Fruit fly (Drosophila melanogaster): ENCODE results near the gene CG34277.

CG34277 gene

dm6 chr3R:5355135-5355493, 14.2 kb upstream of the CG34277 start:
- TF ChIP-seq Sox14 (GFP tag; optimal IDR thresholded peaks at IDR 0.05) (no peak), Ets96B (tag; optimal IDR thresholded peaks at IDR 0.05) (no peak), Met (GFP tag; optimal IDR thresholded peaks at IDR 0.05) (no peak), CG7368 (GFP tag; optimal IDR thresholded peaks at IDR 0.05) (no peak), pdm3 (GFP tag; optimal IDR thresholded peaks at IDR 0.05) (no peak), Ets21C (GFP tag; optimal IDR thresholded peaks at IDR 0.05) (no peak), CG6854 (GFP tag; optimal IDR thresholded peaks at IDR 0.05) (no peak), Eip75B (GFP tag; optimal IDR thresholded peaks at IDR 0.05) (no peak), CG15336 (GFP tag; IDR thresholded peaks at IDR 0.05) (no peak), cyc (GFP tag; optimal IDR thresholded peaks at IDR 0.05) (no peak), lz (GFP tag; optimal IDR thresholded peaks at IDR 0.05) (no peak), CG3919 (GFP tag; optimal IDR thresholded peaks at IDR 0.05) (no peak), Smox (GFP tag; optimal IDR thresholded peaks at IDR 0.05) (no peak)

dm6 chr3R:5357935-5358414, 11.4 kb upstream of the CG34277 start, which contains the start of gene Prosbeta7:
Prosbeta7 (minus strand) TSS chr3R:5358364.
- TF ChIP-seq CG1621 (tag; optimal IDR thresholded peaks at IDR 0.05): peak; percentile 45
- no peak for TF ChIP-seq Ets96B (tag; optimal IDR thresholded peaks at IDR 0.05)
- TF ChIP-seq CG8319 (GFP tag; optimal IDR thresholded peaks at IDR 0.05): no peak
- peak; percentile 27 for TF ChIP-seq Eip78C (GFP tag)
- no peak for TF ChIP-seq ss (GFP tag; optimal IDR thresholded peaks at IDR 0.05)
- TF ChIP-seq CG10631 (GFP tag; optimal IDR thresholded peaks at IDR 0.05): no peak
- TF ChIP-seq Sox14 (GFP tag; optimal IDR thresholded peaks at IDR 0.05): peak; percentile 27
- no peak for TF ChIP-seq CG4318 (GFP tag; optimal IDR thresholded peaks at IDR 0.05)
- TF ChIP-seq Sox102F (GFP tag; optimal IDR thresholded peaks at IDR 0.05): no peak
- peak; percentile 55 for TF ChIP-seq CG6854 (GFP tag; optimal IDR thresholded peaks at IDR 0.05)
- TF ChIP-seq Hr38 (GFP tag; optimal IDR thresholded peaks at IDR 0.05): no peak
- no peak for TF ChIP-seq topi (GFP tag; optimal IDR thresholded peaks at IDR 0.05)
- TF ChIP-seq CG3032 (tag; optimal IDR thresholded peaks at IDR 0.05): no peak
- no peak for TF ChIP-seq Smox (GFP tag; optimal IDR thresholded peaks at IDR 0.05)
- TF ChIP-seq CG6808 (GFP tag; optimal IDR thresholded peaks at IDR 0.05): no peak
- no peak for TF ChIP-seq vri (GFP tag; optimal IDR thresholded peaks at IDR 0.05)
- no peak for TF ChIP-seq CG8119 (GFP tag; IDR thresholded peaks at IDR 0.05)
- no peak for TF ChIP-seq salr (GFP tag; optimal IDR thresholded peaks at IDR 0.05)
- no peak for TF ChIP-seq CG11294 (GFP tag; IDR thresholded peaks at IDR 0.05)
- no peak for TF ChIP-seq net (GFP tag; optimal IDR thresholded peaks at IDR 0.05)
- no peak for TF ChIP-seq CG15336 (GFP tag; IDR thresholded peaks at IDR 0.05)
- TF ChIP-seq CG6163 (GFP tag; IDR thresholded peaks at IDR 0.05): 0 out of 3 replicates have a peak, but pooled peaks have one; percentile 6
- TF ChIP-seq lz (GFP tag; optimal IDR thresholded peaks at IDR 0.05): no peak
- TF ChIP-seq dac (GFP tag; optimal IDR thresholded peaks at IDR 0.05): no peak
- TF ChIP-seq spab (GFP tag; optimal IDR thresholded peaks at IDR 0.05): no peak
- no peak for TF ChIP-seq CG11902 (GFP tag; optimal IDR thresholded peaks at IDR 0.05)
- no peak for TF ChIP-seq Gug (GFP tag; IDR thresholded peaks at IDR 0.05)
- TF ChIP-seq Met (GFP tag; optimal IDR thresholded peaks at IDR 0.05): no peak
- no peak for TF ChIP-seq CG6276 (GFP tag; optimal IDR thresholded peaks at IDR 0.05)
- no peak for TF ChIP-seq cyc (GFP tag; optimal IDR thresholded peaks at IDR 0.05)
- TF ChIP-seq achi (GFP tag; optimal IDR thresholded peaks at IDR 0.05): no peak

- TF ChIP-seq fd59A (GFP tag; optimal IDR thresholded peaks at IDR 0.05) (peak; percentile 85), CG6792 (GFP tag; optimal IDR thresholded peaks at IDR 0.05) (peak; percentile 90), eg (GFP tag; IDR thresholded peaks at IDR 0.05) (peak; percentile 95), CG8119 (GFP tag; IDR thresholded peaks at IDR 0.05) (peak; percentile 95), cyc (GFP tag; optimal IDR thresholded peaks at IDR 0.05) (peak; percentile 93), spab (GFP tag; optimal IDR thresholded peaks at IDR 0.05) (peak; percentile 85), CG9139 (GFP tag; optimal IDR thresholded peaks at IDR 0.05) (peak; percentile 78), CG11762 (GFP tag; optimal IDR thresholded peaks at IDR 0.05; ENCODE audit: insufficient read depth) (peak; percentile 84), CG10669 (GFP tag; optimal IDR thresholded peaks at IDR 0.05) (peak; percentile 90), Eip93F (GFP tag; optimal IDR thresholded peaks at IDR 0.05) (peak; percentile 57), acj6 (GFP tag; optimal IDR thresholded peaks at IDR 0.05) (peak; percentile 92), Sox102F (GFP tag; optimal IDR thresholded peaks at IDR 0.05) (peak; percentile 91), Smox (GFP tag; optimal IDR thresholded peaks at IDR 0.05) (peak; percentile 88), CG7368 (GFP tag; optimal IDR thresholded peaks at IDR 0.05) (peak; percentile 91), Hr38 (GFP tag; optimal IDR thresholded peaks at IDR 0.05) (peak; percentile 56), Eip78C (GFP tag) (peak; percentile 97), Ets21C (GFP tag; optimal IDR thresholded peaks at IDR 0.05) (peak; percentile 85), Sox15 (GFP tag; optimal IDR thresholded peaks at IDR 0.05) (peak; percentile 78), dsx (GFP tag; optimal IDR thresholded peaks at IDR 0.05; ENCODE audit: poor library complexity, severe bottlenecking) (peak; percentile 89), Eip75B (GFP tag; optimal IDR thresholded peaks at IDR 0.05) (peak; percentile 93), CG11294 (GFP tag; IDR thresholded peaks at IDR 0.05) (peak; percentile 86)
These were observed 7.5 kb upstream of the CG34277 start for dm6 chr3R:5361681-5362319.

Data from whole organism, prepupa.